Worm (Caenorhabditis elegans): ENCODE measurements around the gene F44D12.2.

The F44D12.2 gene

DNA sequence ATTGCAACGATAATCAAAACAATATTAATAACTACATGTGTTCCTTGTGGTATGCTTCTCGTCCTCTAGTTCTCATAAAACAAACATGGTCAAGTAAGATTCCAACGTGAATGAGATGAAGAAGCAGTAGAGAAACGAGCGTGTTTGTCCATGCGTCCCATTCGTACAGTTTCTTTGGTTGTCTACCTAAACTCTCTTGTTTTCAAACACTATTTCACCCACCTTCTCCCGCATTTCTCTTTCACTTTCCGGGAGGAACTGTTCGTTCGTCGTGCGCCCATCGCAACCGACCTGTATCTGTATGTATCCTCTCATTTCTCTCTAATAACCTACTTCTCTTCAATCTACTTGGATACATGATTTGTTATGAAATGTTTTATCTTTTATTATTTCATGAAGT, 9.8 kb downstream of the F44D12.2 start:
- TF ChIP-seq hnd-1 (tag; optimal IDR thresholded peaks at IDR 0.05), result no peak

- TF ChIP-seq flt-1 (GFP tag; IDR thresholded peaks at IDR 0.05) (no peak), hmg-4 (GFP tag; optimal IDR thresholded peaks at IDR 0.05) (no peak), sea-1 (GFP tag; conservative IDR thresholded peaks at IDR 0.05) (no peak), scrt-1 (GFP tag; IDR thresholded peaks at IDR 0.05) (no peak), hnd-1 (tag; optimal IDR thresholded peaks at IDR 0.05) (no peak), aly-1 (tag; optimal IDR thresholded peaks at IDR 0.05) (no peak), F13C5.2 (tag; optimal IDR thresholded peaks at IDR 0.05) (no peak), pes-1 (GFP tag; IDR thresholded peaks at IDR 0.05) (no peak)
These were observed 10.7 kb downstream of the F44D12.2 start, which contains the start of gene C47E12.13 for ce11 chrIV:10006792-10007191. Gene C47E12.13 (minus strand): TSS chrIV:10006892.

ce11 chrIV:10003372-10003771, 14.2 kb downstream of the F44D12.2 start, which contains the start of the genes C47E12.2 and sars-1:
Gene C47E12.2 (minus strand): TSS chrIV:10003502.
Gene sars-1 (plus strand): TSS chrIV:10003726.
- no peak for TF ChIP-seq tra-4 (tag; optimal IDR thresholded peaks at IDR 0.05)
- TF ChIP-seq ets-7 (tag; optimal IDR thresholded peaks at IDR 0.05), result no peak
- no peak for TF ChIP-seq ceh-36 (tag; optimal IDR thresholded peaks at IDR 0.05)
- no peak for TF ChIP-seq hmbx-1 (tag; optimal IDR thresholded peaks at IDR 0.05)
- TF ChIP-seq ama-1 (optimal IDR thresholded peaks at IDR 0.05), result no peak
- TF ChIP-seq F13C5.2 (tag; optimal IDR thresholded peaks at IDR 0.05), result no peak
- no peak for TF ChIP-seq ceh-13 (GFP tag; optimal IDR thresholded peaks at IDR 0.05)
- TF ChIP-seq hmg-4 (GFP tag; optimal IDR thresholded peaks at IDR 0.05), result no peak
- no peak for TF ChIP-seq tbx-11 (GFP tag; IDR thresholded peaks at IDR 0.05)
- no peak for TF ChIP-seq pes-1 (GFP tag; IDR thresholded peaks at IDR 0.05)
- no peak for TF ChIP-seq tbx-37 (GFP tag; conservative IDR thresholded peaks at IDR 0.05)
- TF ChIP-seq scrt-1 (GFP tag; IDR thresholded peaks at IDR 0.05), result no peak
- no peak for TF ChIP-seq B0310.2 (tag; optimal IDR thresholded peaks at IDR 0.05)
- TF ChIP-seq sea-1 (GFP tag; conservative IDR thresholded peaks at IDR 0.05), result no peak
- TF ChIP-seq hnd-1 (tag; optimal IDR thresholded peaks at IDR 0.05), result no peak
- no peak for TF ChIP-seq aly-1 (tag; optimal IDR thresholded peaks at IDR 0.05)
- TF ChIP-seq flt-1 (GFP tag; IDR thresholded peaks at IDR 0.05), result no peak

DNA sequence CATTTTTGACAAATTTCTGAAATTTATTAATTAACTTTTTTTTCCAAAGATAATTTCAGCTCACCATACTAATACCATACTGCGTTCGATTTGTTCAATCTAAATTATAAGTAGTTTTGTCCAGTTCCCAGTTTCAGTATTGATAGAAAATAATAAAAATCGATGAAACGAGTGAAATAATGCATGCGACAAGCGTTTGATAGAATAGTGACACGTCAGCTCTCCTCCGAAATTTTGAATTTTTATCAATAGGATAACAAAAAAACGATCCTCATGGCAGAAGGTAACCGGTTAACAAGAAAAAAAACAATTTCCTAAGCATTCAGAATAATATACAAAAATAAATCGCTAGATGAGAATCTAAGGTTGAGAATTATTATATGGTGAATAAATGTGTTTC, 15.8 kb downstream of the F44D12.2 start, which contains the start of gene C47E12.3:
TSS of gene C47E12.3 (minus strand) at position 101 of the 400 bp plus-strand sequence.
- TF ChIP-seq ama-1 (optimal IDR thresholded peaks at IDR 0.05), result no peak
- no peak for TF ChIP-seq ets-7 (tag; optimal IDR thresholded peaks at IDR 0.05)
- no peak for TF ChIP-seq hmg-4 (GFP tag; optimal IDR thresholded peaks at IDR 0.05)
- TF ChIP-seq hmbx-1 (tag; optimal IDR thresholded peaks at IDR 0.05), result no peak
- TF ChIP-seq B0310.2 (tag; optimal IDR thresholded peaks at IDR 0.05), result no peak
- TF ChIP-seq ceh-13 (GFP tag; optimal IDR thresholded peaks at IDR 0.05), result no peak
- TF ChIP-seq aly-1 (tag; optimal IDR thresholded peaks at IDR 0.05), result no peak
- TF ChIP-seq ceh-36 (tag; optimal IDR thresholded peaks at IDR 0.05), result no peak
- TF ChIP-seq tbx-37 (GFP tag; conservative IDR thresholded peaks at IDR 0.05), result no peak
- TF ChIP-seq tbx-11 (GFP tag; IDR thresholded peaks at IDR 0.05), result no peak
- TF ChIP-seq hnd-1 (tag; optimal IDR thresholded peaks at IDR 0.05), result no peak
- no peak for TF ChIP-seq flt-1 (GFP tag; IDR thresholded peaks at IDR 0.05)
- no peak for TF ChIP-seq scrt-1 (GFP tag; IDR thresholded peaks at IDR 0.05)
- TF ChIP-seq tra-4 (tag; optimal IDR thresholded peaks at IDR 0.05), result no peak

ce11 chrIV:9998487-9999218, 18.9 kb downstream of the F44D12.2 start, which contains the start of gene pyp-1:
Gene pyp-1 (minus strand): TSS chrIV:9998925.
- TF ChIP-seq hmg-4 (GFP tag; optimal IDR thresholded peaks at IDR 0.05), result no peak
- TF ChIP-seq ceh-36 (tag; optimal IDR thresholded peaks at IDR 0.05), result no peak
- TF ChIP-seq ceh-13 (GFP tag; optimal IDR thresholded peaks at IDR 0.05), result no peak
- no peak for TF ChIP-seq tbx-11 (GFP tag; IDR thresholded peaks at IDR 0.05)
- no peak for TF ChIP-seq aly-1 (tag; optimal IDR thresholded peaks at IDR 0.05)
- TF ChIP-seq tbx-37 (GFP tag; conservative IDR thresholded peaks at IDR 0.05), result no peak
- TF ChIP-seq sea-1 (GFP tag; conservative IDR thresholded peaks at IDR 0.05), result no peak
- no peak for TF ChIP-seq pes-1 (GFP tag; IDR thresholded peaks at IDR 0.05)
- no peak for TF ChIP-seq tra-4 (tag; optimal IDR thresholded peaks at IDR 0.05)
- no peak for TF ChIP-seq F13C5.2 (tag; optimal IDR thresholded peaks at IDR 0.05)
- TF ChIP-seq ama-1 (optimal IDR thresholded peaks at IDR 0.05), result no peak
- TF ChIP-seq hmbx-1 (tag; optimal IDR thresholded peaks at IDR 0.05), result no peak
- TF ChIP-seq B0310.2 (tag; optimal IDR thresholded peaks at IDR 0.05), result no peak

DNA sequence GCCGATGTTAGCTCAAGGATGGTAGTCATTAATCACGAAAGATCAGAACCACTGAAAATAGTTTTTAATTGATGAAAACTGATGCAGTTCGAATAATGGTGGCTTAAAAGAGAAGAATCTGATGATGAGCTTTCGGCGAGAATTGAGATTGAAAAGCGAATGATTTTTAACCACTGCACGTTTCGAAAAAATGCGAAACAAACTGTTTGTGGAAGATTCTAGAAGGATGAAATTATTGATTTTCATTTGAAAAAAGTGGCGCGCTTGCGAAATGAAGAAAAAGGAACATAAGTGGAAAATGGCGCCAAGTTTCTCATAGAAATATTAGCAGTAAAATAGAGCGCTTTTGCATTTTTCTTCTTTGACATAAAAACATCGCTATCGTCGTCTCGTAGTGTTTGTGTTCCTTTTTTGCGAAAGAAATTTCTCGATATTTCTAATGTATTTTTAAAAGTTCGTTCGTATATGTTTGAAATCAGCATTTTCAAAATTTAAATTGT, 22.6 kb downstream of the F44D12.2 start, which contains the start of gene uba-1:
TSS of gene uba-1 (minus strand) at position 51 of the 500 bp plus-strand sequence.
- TF ChIP-seq tbx-11 (GFP tag; IDR thresholded peaks at IDR 0.05) (no peak), ceh-36 (tag; optimal IDR thresholded peaks at IDR 0.05) (no peak), B0310.2 (tag; optimal IDR thresholded peaks at IDR 0.05) (no peak), ets-7 (tag; optimal IDR thresholded peaks at IDR 0.05) (no peak), hmbx-1 (tag; optimal IDR thresholded peaks at IDR 0.05) (no peak), ama-1 (optimal IDR thresholded peaks at IDR 0.05) (peak; percentile 61), tbx-37 (GFP tag; conservative IDR thresholded peaks at IDR 0.05) (no peak), aly-1 (tag; optimal IDR thresholded peaks at IDR 0.05) (no peak)

DNA sequence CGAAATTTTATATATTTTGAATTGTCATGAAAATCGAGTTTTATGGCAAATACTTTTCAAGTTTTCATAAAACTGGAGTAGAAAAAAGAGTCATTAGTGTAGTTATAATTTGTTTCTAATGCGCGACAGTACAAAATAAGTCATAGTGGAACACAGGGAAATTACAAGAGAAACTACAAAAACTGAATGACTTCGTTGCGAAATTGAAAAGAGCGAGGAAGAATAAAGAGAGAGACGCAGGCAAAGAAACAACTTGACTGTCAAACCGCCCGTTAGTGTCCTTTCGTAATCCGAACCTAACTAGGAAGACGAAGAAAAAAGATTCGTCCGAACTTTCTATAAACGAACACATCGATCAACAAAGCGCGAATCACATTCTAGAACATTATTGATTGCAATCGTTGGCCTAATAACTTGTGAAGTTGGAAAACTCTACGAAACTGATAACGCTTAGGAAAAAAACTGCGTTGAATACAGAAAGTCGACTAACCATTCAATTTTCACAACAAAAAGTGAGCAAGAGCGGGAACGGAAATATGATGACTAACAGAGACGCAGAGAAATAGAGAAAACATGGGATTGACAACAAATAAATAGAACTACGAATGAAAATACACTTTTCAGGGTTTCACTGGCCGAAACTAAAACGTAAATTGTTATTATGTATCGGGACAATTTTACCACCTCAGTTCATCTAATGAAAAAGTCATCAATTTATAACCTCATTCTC, 24.0 kb downstream of the F44D12.2 start:
- no peak for TF ChIP-seq ceh-13 (GFP tag; optimal IDR thresholded peaks at IDR 0.05)
- TF ChIP-seq tra-4 (tag; optimal IDR thresholded peaks at IDR 0.05), result no peak
- TF ChIP-seq tbx-11 (GFP tag; IDR thresholded peaks at IDR 0.05), result no peak

All from whole organism, early embryonic.